Fruit fly (Drosophila melanogaster): ENCODE data around the gene CG6638.

DNA sequence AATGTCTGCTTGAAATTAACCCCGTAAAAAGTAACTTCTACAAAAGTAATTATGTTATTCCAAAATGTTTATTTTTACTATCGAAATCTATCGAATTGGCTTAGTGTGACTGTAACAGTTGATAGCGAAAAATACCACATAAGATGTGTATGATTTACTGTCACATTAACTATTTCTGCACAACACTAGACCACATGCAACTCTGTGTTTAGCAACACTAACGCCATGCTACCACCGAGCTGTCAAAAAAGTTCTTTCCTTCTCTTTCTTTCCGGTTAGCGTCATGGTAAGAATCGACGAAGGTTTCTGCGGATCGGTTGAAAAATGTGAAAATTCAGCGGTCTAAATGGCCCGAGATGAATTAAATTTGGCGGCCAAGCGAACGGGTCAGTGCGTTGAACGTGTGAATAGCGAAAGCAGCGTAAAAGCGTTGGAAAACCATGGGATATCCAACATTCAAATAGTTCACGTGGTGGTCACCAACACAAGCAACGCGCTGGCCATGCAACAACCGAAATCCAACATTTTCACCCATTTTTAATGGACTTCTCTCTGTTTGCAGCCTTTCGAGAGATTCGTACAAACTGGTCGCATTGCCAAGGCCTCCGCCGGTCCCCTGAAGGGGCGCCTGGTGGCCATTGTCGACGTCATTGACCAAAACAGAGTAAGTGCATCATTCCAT is 25.0 kb upstream of the CG6638 start, which contains the start of the genes Nelf-E and RpL14:
- TF ChIP-seq fd64A (GFP tag; optimal IDR thresholded peaks at IDR 0.05) (peak; percentile 95), trh (GFP tag; optimal IDR thresholded peaks at IDR 0.05) (peak; percentile 95), CG34422 (GFP tag; IDR thresholded peaks at IDR 0.05) (peak; percentile 93), pros (GFP tag; optimal IDR thresholded peaks at IDR 0.05) (peak; percentile 38), HmgD (GFP tag; optimal IDR thresholded peaks at IDR 0.05) (peak; percentile 94), gfzf (GFP tag; optimal IDR thresholded peaks at IDR 0.05) (peak; percentile 98), Hmx (GFP tag; optimal IDR thresholded peaks at IDR 0.05) (no peak), jigr1 (GFP tag; IDR thresholded peaks at IDR 0.05) (no peak), CG7745 (tag; optimal IDR thresholded peaks at IDR 0.05) (peak; percentile 41), CG1233 (GFP tag; optimal IDR thresholded peaks at IDR 0.05) (peak; percentile 97), Ravus (GFP tag; IDR thresholded peaks at IDR 0.05) (peak; percentile 54), Dll (GFP tag; IDR thresholded peaks at IDR 0.05; ENCODE audit: partially characterized antibody) (peak; percentile 42; the same call in 1 of the 4 replicates), Stat92E (GFP tag; optimal IDR thresholded peaks at IDR 0.05) (peak in 1 of 3 experiments; percentile 92)
